Fruit fly (Drosophila melanogaster): Measurements from ENCODE around the gene CG46280.

The CG46280 gene

DNA sequence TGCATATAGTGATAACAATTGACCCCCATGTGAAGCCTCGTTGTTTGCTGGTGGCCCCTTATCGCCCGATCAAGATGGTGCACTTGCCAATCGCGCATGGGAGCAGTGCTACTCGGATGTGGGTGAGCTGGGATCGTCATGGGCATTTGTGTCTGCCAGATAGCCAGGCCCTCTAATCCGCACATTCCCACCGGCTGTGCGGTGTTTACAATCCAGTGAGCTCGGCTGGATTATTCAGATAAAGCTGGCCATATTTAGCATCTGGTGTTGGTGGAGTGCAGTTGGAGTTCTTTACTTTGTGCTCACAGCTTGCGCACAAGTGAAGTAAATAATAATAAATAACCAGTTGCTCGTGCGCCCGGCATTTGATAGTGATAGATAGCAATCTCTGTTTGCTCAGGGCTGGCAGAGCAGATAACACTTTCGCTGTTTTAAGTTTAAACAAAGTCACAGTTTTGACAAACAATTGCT is 2.6 kb upstream of the CG46280 start (continued):
- TF ChIP-seq nmo (GFP tag; optimal IDR thresholded peaks at IDR 0.05), result no peak
- peak; percentile 5 for TF ChIP-seq CG17829 (tag; optimal IDR thresholded peaks at IDR 0.05)
- peak; percentile 80 for TF ChIP-seq Asciz (GFP tag; optimal IDR thresholded peaks at IDR 0.05)
- no peak for TF ChIP-seq CG4854 (GFP tag; optimal IDR thresholded peaks at IDR 0.05)
- no peak for TF ChIP-seq CG12236 (GFP tag; optimal IDR thresholded peaks at IDR 0.05)
- no peak for TF ChIP-seq CG6689 (GFP tag; IDR thresholded peaks at IDR 0.05)
- no peak for TF ChIP-seq lbe (GFP tag; optimal IDR thresholded peaks at IDR 0.05)
- peak; percentile 86 for TF ChIP-seq sens (GFP tag)
- TF ChIP-seq TFAM (GFP tag; optimal IDR thresholded peaks at IDR 0.05), result no peak
- no peak for TF ChIP-seq PHDP (tag; optimal IDR thresholded peaks at IDR 0.05)
- no peak for TF ChIP-seq bcd (GFP tag; optimal IDR thresholded peaks at IDR 0.05)
- TF ChIP-seq tll (GFP tag; optimal IDR thresholded peaks at IDR 0.05), result no peak
- TF ChIP-seq Spps (tag; optimal IDR thresholded peaks at IDR 0.05), result peak; percentile 1
- no peak for TF ChIP-seq H15 (GFP tag; IDR thresholded peaks at IDR 0.05)
- TF ChIP-seq tin (GFP tag; optimal IDR thresholded peaks at IDR 0.05), result no peak
- TF ChIP-seq zen2 (GFP tag; IDR thresholded peaks at IDR 0.05; ENCODE audit: partially characterized antibody), result no peak
- no peak for TF ChIP-seq usp (GFP tag; optimal IDR thresholded peaks at IDR 0.05)
- no peak for TF ChIP-seq CG30020 (tag; optimal IDR thresholded peaks at IDR 0.05)
- 0 out of 2 replicates have a peak, but pooled peaks have one; percentile 22 for TF ChIP-seq gsb (GFP tag; IDR thresholded peaks at IDR 0.05)
- TF ChIP-seq CG12659 (GFP tag; optimal IDR thresholded peaks at IDR 0.05), result no peak
- TF ChIP-seq CG6791 (GFP tag; IDR thresholded peaks at IDR 0.05; ENCODE audit: partially characterized antibody), result no peak
- TF ChIP-seq eyg (GFP tag; optimal IDR thresholded peaks at IDR 0.05), result no peak
- TF ChIP-seq CG13287 (GFP tag; IDR thresholded peaks at IDR 0.05; ENCODE audit: partially characterized antibody), result no peak
- peak; percentile 79 for TF ChIP-seq ci (GFP tag; IDR thresholded peaks at IDR 0.05)
- TF ChIP-seq Oli (tag; optimal IDR thresholded peaks at IDR 0.05), result no peak
- no peak for TF ChIP-seq Scr (GFP tag; IDR thresholded peaks at IDR 0.05; ENCODE audit: partially characterized antibody)
- no peak for TF ChIP-seq Dip2 (GFP tag; IDR thresholded peaks at IDR 0.05)
- no peak for TF ChIP-seq gt (GFP tag; IDR thresholded peaks at IDR 0.05)
- no peak for TF ChIP-seq ato (GFP tag; IDR thresholded peaks at IDR 0.05; ENCODE audit: partially characterized antibody)
- no peak for TF ChIP-seq Tbp (GFP tag; optimal IDR thresholded peaks at IDR 0.05)
- TF ChIP-seq dysf (GFP tag; IDR thresholded peaks at IDR 0.05), result no peak
- TF ChIP-seq crol (GFP tag; IDR thresholded peaks at IDR 0.05), result no peak
- peak; percentile 52 for TF ChIP-seq caup (GFP tag; optimal IDR thresholded peaks at IDR 0.05; ENCODE audit: severe bottlenecking)
- TF ChIP-seq br (optimal IDR thresholded peaks at IDR 0.05), result no peak
- no peak for TF ChIP-seq Hr39 (optimal IDR thresholded peaks at IDR 0.05)
- no peak for TF ChIP-seq CG6854 (GFP tag; optimal IDR thresholded peaks at IDR 0.05)
- no peak for TF ChIP-seq Nf-YB (GFP tag; optimal IDR thresholded peaks at IDR 0.05)
- TF ChIP-seq Lpt (GFP tag; optimal IDR thresholded peaks at IDR 0.05), result no peak
- TF ChIP-seq Stat92E (GFP tag; optimal IDR thresholded peaks at IDR 0.05), result no peak
- no peak for TF ChIP-seq ash1 (GFP tag; optimal IDR thresholded peaks at IDR 0.05)
- TF ChIP-seq CG14014 (GFP tag; IDR thresholded peaks at IDR 0.05), result no peak; the same call in 1 of the 2 replicates
- TF ChIP-seq ken (GFP tag; IDR thresholded peaks at IDR 0.05), result 0 out of 3 replicates have a peak, but pooled peaks have one; percentile 39
- TF ChIP-seq klu (GFP tag; IDR thresholded peaks at IDR 0.05), result no peak
- 0 out of 2 replicates have a peak, but pooled peaks have one; percentile 12 for TF ChIP-seq Nf-YA (GFP tag; IDR thresholded peaks at IDR 0.05)
- TF ChIP-seq zfh2 (GFP tag; optimal IDR thresholded peaks at IDR 0.05), result no peak
- TF ChIP-seq grau (tag; optimal IDR thresholded peaks at IDR 0.05), result no peak
- no peak for TF ChIP-seq CG7556 (GFP tag; optimal IDR thresholded peaks at IDR 0.05)
- TF ChIP-seq CG4707 (GFP tag; optimal IDR thresholded peaks at IDR 0.05), result peak; percentile 51
- TF ChIP-seq CG9609 (GFP tag; optimal IDR thresholded peaks at IDR 0.05), result no peak
- no peak for TF ChIP-seq CG18619 (GFP tag; optimal IDR thresholded peaks at IDR 0.05)
- TF ChIP-seq ara (GFP tag; IDR thresholded peaks at IDR 0.05), result peak; percentile 57; the same call in 1 of the 2 replicates

All from whole organism, embryonic.